Worm (Caenorhabditis elegans) whole organism, young adult: ENCODE measurements around the gene riok-3.

Source experiments
- B0035.1 ChIP-seq: sonication (generic microtip); optimal IDR thresholded peaks from 2 replicates; lab custom pipeline; 2016; ENCODE audit warnings: missing genetic modification characterization, mild to moderate bottlenecking, missing compliant biosample characterization, missing genotype, missing genetic modification reagents
- B0336.3 ChIP-seq: fragments of 200-800 bp; sonication (Bioruptor generic); IDR thresholded peaks from 2 replicates; pipeline ENCODE4 v1.3.6; 2022; ENCODE audit warnings: missing genetic modification characterization, missing compliant biosample characterization
- C17E4.6 ChIP-seq: fragments of 200-800 bp; sonication (Bioruptor generic); IDR thresholded peaks from 2 replicates; pipeline ENCODE4 v1.3.6; 2022; ENCODE audit warnings: missing genetic modification reagents, missing genetic modification characterization, missing compliant biosample characterization
- F10E7.11 ChIP-seq: sonication (generic microtip); optimal IDR thresholded peaks from 2 replicates; lab custom pipeline; 2017; ENCODE audit warnings: mild to moderate bottlenecking, missing genetic modification characterization, moderate library complexity, missing compliant biosample characterization
- F55B11.4 ChIP-seq: sonication (generic microtip); optimal IDR thresholded peaks from 2 replicates; lab custom pipeline; 2016; ENCODE audit warnings: missing compliant biosample characterization, missing genetic modification characterization, borderline replicate concordance; ENCODE audit not compliant: insufficient read depth
- K11D2.4 ChIP-seq: fragments of 200-800 bp; sonication (Bioruptor generic); IDR thresholded peaks from 2 replicates; pipeline ENCODE4 v1.3.6; 2022; ENCODE audit warnings: missing genetic modification reagents, missing genetic modification characterization, missing compliant biosample characterization
- Y53F4B.3 ChIP-seq: fragments of 200-800 bp; sonication (Bioruptor generic); IDR thresholded peaks from 2 replicates; pipeline ENCODE4 v1.3.6; 2022; ENCODE audit warnings: missing genetic modification reagents, missing genetic modification characterization, missing compliant biosample characterization
- Y56A3A.18 ChIP-seq: fragments of 200-800 bp; sonication (Bioruptor generic); IDR thresholded peaks from 2 replicates; pipeline ENCODE4 v1.3.6; 2022; ENCODE audit warnings: missing genetic modification reagents, missing genetic modification characterization, missing compliant biosample characterization
- Y67H2A.10 ChIP-seq: fragments of 200-800 bp; sonication (Bioruptor generic); conservative IDR thresholded peaks from 2 replicates; pipeline ENCODE4 v1.3.6; 2022; ENCODE audit warnings: missing genetic modification reagents, missing genetic modification characterization, missing compliant biosample characterization
- Y79H2A.3 ChIP-seq: fragments of 200-800 bp; sonication (Bioruptor generic); conservative IDR thresholded peaks from 2 replicates; pipeline ENCODE4 v1.3.6; 2022; ENCODE audit warnings: missing genetic modification reagents, missing genetic modification characterization, missing compliant biosample characterization
- Y95B8A.8 ChIP-seq: fragments of 200-800 bp; sonication (Bioruptor generic); IDR thresholded peaks from 2 replicates; pipeline ENCODE4 v1.3.6; 2022; ENCODE audit warnings: missing genetic modification reagents, missing genetic modification characterization, missing compliant biosample characterization
- ZK185.1 ChIP-seq: sonication (generic microtip); optimal IDR thresholded peaks from 2 replicates; lab custom pipeline; 2016; ENCODE audit warnings: mild to moderate bottlenecking, missing genetic modification characterization, missing compliant biosample characterization; ENCODE audit not compliant: poor library complexity, severe bottlenecking
- akir-1 ChIP-seq: fragments of 200-800 bp; sonication (Bioruptor generic); optimal IDR thresholded peaks from 2 replicates; lab custom pipeline; 2018; ENCODE audit warnings: mild to moderate bottlenecking, missing genetic modification characterization, moderate library complexity, missing compliant biosample characterization
- ama-1 ChIP-seq, 3 experiments: fragments of 150-350 bp in 1 of 3; sonication (generic microtip) in 2 of 3; optimal IDR thresholded peaks; 2 replicates each; lab custom pipeline; 2014 to 2018; ENCODE audit warnings: missing biosample characterization in 2 of 3, missing genetic modification characterization in 2 of 3, missing genetic modification reagents in 2 of 3
- aptf-3 ChIP-seq: fragments of 200-800 bp; sonication (Bioruptor generic); IDR thresholded peaks from 2 replicates; pipeline ENCODE4 v1.3.6; 2022; ENCODE audit warnings: missing genetic modification characterization, missing compliant biosample characterization
- attf-5 ChIP-seq: fragments of 200-800 bp; sonication (Bioruptor generic); optimal IDR thresholded peaks from 2 replicates; lab custom pipeline; 2018; ENCODE audit warnings: mild to moderate bottlenecking, missing genetic modification characterization, missing compliant biosample characterization
- attf-6 ChIP-seq: fragments of 200-800 bp; sonication (Bioruptor generic); IDR thresholded peaks from 2 replicates; pipeline ENCODE4 v1.3.6; 2022; ENCODE audit warnings: missing genetic modification reagents, missing genetic modification characterization, missing compliant biosample characterization
- cebp-2 ChIP-seq: fragments of 200-800 bp; sonication (Bioruptor generic); IDR thresholded peaks from 2 replicates; pipeline ENCODE4 v1.3.6; 2022; ENCODE audit warnings: missing genetic modification characterization, missing compliant biosample characterization
- ceh-27 ChIP-seq: fragments of 200-800 bp; sonication (Bioruptor generic); optimal IDR thresholded peaks from 2 replicates; lab custom pipeline; 2018; ENCODE audit warnings: mild to moderate bottlenecking, missing genetic modification characterization, moderate library complexity, missing compliant biosample characterization
- die-1 ChIP-seq: sonication (generic microtip); optimal IDR thresholded peaks from 2 replicates; lab custom pipeline; 2016; ENCODE audit warnings: missing genotype, mild to moderate bottlenecking, missing genetic modification characterization, missing compliant biosample characterization
- dpl-1 ChIP-seq: fragments of 150-350 bp; optimal IDR thresholded peaks from 2 replicates; lab custom pipeline; 2014; ENCODE audit warnings: missing biosample characterization, missing genetic modification reagents, missing genetic modification characterization
- ekl-4 ChIP-seq: fragments of 200-800 bp; sonication (Bioruptor generic); IDR thresholded peaks from 2 replicates; pipeline ENCODE4 v1.3.6; 2022; ENCODE audit warnings: missing genetic modification reagents, missing genetic modification characterization, missing compliant biosample characterization
- hlh-26 ChIP-seq: fragments of 200-800 bp; sonication (Bioruptor generic); conservative IDR thresholded peaks from 2 replicates; pipeline ENCODE4 v1.3.6; 2022; ENCODE audit warnings: missing genetic modification reagents, missing genetic modification characterization, missing compliant biosample characterization
- hsf-1 ChIP-seq: fragments of 200-800 bp; sonication (Bioruptor generic); IDR thresholded peaks from 2 replicates; pipeline ENCODE4 v1.3.6; 2022; ENCODE audit warnings: missing genetic modification reagents, missing genetic modification characterization, missing compliant biosample characterization
- let-526 ChIP-seq: fragments of 200-800 bp; sonication (Bioruptor generic); IDR thresholded peaks from 2 replicates; pipeline ENCODE4 v1.3.6; 2022; ENCODE audit warnings: missing genetic modification reagents, missing genetic modification characterization, missing compliant biosample characterization
- let-607 ChIP-seq, 2 experiments: fragments of 200-800 bp in 1 of 2; sonication (Bioruptor generic) in 1 of 2; sonication (generic microtip) in 1 of 2; optimal IDR thresholded peaks; 2 replicates each; lab custom pipeline; 2016 to 2018; ENCODE audit warnings: mild to moderate bottlenecking in 2 of 2, missing compliant biosample characterization in 2 of 2, missing genetic modification characterization in 2 of 2, moderate library complexity in 2 of 2, missing genotype in 1 of 2
- lin-26 ChIP-seq: fragments of 200-800 bp; sonication (Bioruptor generic); IDR thresholded peaks from 2 replicates; pipeline ENCODE4 v1.3.6; 2022; ENCODE audit warnings: missing genetic modification reagents, missing genetic modification characterization, missing compliant biosample characterization
- lir-1 ChIP-seq: fragments of 200-800 bp; sonication (Bioruptor generic); conservative IDR thresholded peaks from 2 replicates; pipeline ENCODE4 v1.3.6; 2022; ENCODE audit warnings: missing genetic modification reagents, missing genetic modification characterization, missing compliant biosample characterization
- madf-8 ChIP-seq: fragments of 200-800 bp; sonication (Bioruptor generic); conservative IDR thresholded peaks from 2 replicates; pipeline ENCODE4 v1.3.6; 2022; ENCODE audit warnings: missing genetic modification reagents, missing genetic modification characterization, missing compliant biosample characterization
- mel-28 ChIP-seq: sonication (generic microtip); optimal IDR thresholded peaks from 2 replicates; lab custom pipeline; 2016; ENCODE audit warnings: borderline replicate concordance, mild to moderate bottlenecking, missing genetic modification characterization, missing compliant biosample characterization
- mxl-1 ChIP-seq: sonication (generic microtip); optimal IDR thresholded peaks from 2 replicates; lab custom pipeline; 2016; ENCODE audit warnings: missing genetic modification characterization, missing compliant biosample characterization
- nfya-2 ChIP-seq: fragments of 200-800 bp; sonication (Bioruptor generic); IDR thresholded peaks from 2 replicates; pipeline ENCODE4 v1.3.6; 2022; ENCODE audit warnings: missing genetic modification reagents, missing genetic modification characterization, missing compliant biosample characterization
- nfyb-1 ChIP-seq: fragments of 200-800 bp; sonication (Bioruptor generic); IDR thresholded peaks from 2 replicates; pipeline ENCODE4 v1.3.6; 2022; ENCODE audit warnings: missing genetic modification reagents, missing genetic modification characterization, missing compliant biosample characterization
- pha-4 ChIP-seq: fragments of 150-350 bp; sonication (generic microtip); optimal IDR thresholded peaks from 2 replicates; lab custom pipeline; 2014; ENCODE audit warnings: missing biosample characterization, missing genetic modification reagents, missing genetic modification characterization
- rcor-1 ChIP-seq: fragments of 200-800 bp; sonication (Bioruptor generic); IDR thresholded peaks from 2 replicates; pipeline ENCODE4 v1.3.6; 2022; ENCODE audit warnings: missing genetic modification reagents, missing genetic modification characterization, missing compliant biosample characterization
- snpc-1.1 ChIP-seq: sonication (generic microtip); optimal IDR thresholded peaks from 2 replicates; lab custom pipeline; 2017; ENCODE audit warnings: missing genetic modification characterization, mild to moderate bottlenecking, missing compliant biosample characterization, antibody characterized with exemption, moderate library complexity, missing genotype, missing genetic modification reagents; ENCODE audit not compliant: insufficient read depth
- snpc-4 ChIP-seq, 5 experiments: fragments of 150-350 bp in 1 of 5; sonication (generic microtip) in 4 of 5; optimal IDR thresholded peaks; 2 replicates each; lab custom pipeline; 2014 to 2018; ENCODE audit warnings: missing genetic modification characterization in 5 of 5, missing biosample characterization in 3 of 5, antibody characterized with exemption in 2 of 5, mild to moderate bottlenecking in 2 of 5, missing compliant biosample characterization in 2 of 5, missing genotype in 2 of 5, moderate library complexity in 2 of 5, missing genetic modification reagents in 1 of 5
- tbp1 ChIP-seq: fragments of 200-800 bp; sonication (Bioruptor generic); optimal IDR thresholded peaks from 2 replicates; lab custom pipeline; 2018; ENCODE audit warnings: mild to moderate bottlenecking, missing genetic modification characterization, missing compliant biosample characterization
- tlf-1 ChIP-seq: fragments of 200-800 bp; sonication (Bioruptor generic); optimal IDR thresholded peaks from 2 replicates; lab custom pipeline; 2018; ENCODE audit warnings: mild to moderate bottlenecking, missing genetic modification characterization, missing compliant biosample characterization
- zim-3 ChIP-seq: sonication (generic microtip); optimal IDR thresholded peaks from 2 replicates; lab custom pipeline; 2017; ENCODE audit warnings: mild to moderate bottlenecking, missing genetic modification characterization, moderate library complexity, missing compliant biosample characterization
- ztf-22 ChIP-seq: fragments of 200-800 bp; sonication (Bioruptor generic); optimal IDR thresholded peaks from 2 replicates; lab custom pipeline; 2018; ENCODE audit warnings: mild to moderate bottlenecking, missing genetic modification characterization, moderate library complexity, missing compliant biosample characterization
- ztf-25 ChIP-seq: fragments of 200-800 bp; sonication (Bioruptor generic); IDR thresholded peaks from 2 replicates; pipeline ENCODE4 v1.3.6; 2022; ENCODE audit warnings: missing genetic modification reagents, missing genetic modification characterization, missing compliant biosample characterization
- ztf-26 ChIP-seq: sonication (generic microtip); optimal IDR thresholded peaks from 2 replicates; lab custom pipeline; 2017; ENCODE audit warnings: missing genetic modification characterization, missing compliant biosample characterization

The riok-3 gene

ce11 chrIII:9824330-9824934, 19.6 kb upstream of the riok-3 start, which contains the start of gene lin-52 (continued):
- TF ChIP-seq mel-28 (tag; lab: Kevin White, UChicago) (no peak), Y95B8A.8 (peak; percentile 52; the same call in 1 of the 2 replicates), ama-1 (optimal IDR thresholded peaks at IDR 0.05; lab: Kevin White, UChicago) (peak; percentile 79), ama-1 (GFP tag; optimal IDR thresholded peaks at IDR 0.05; lab: Kevin White, UChicago) (peak in 1 of 2 experiments; percentile 8), die-1 (tag; lab: Kevin White, UChicago) (no peak), aptf-3 (GFP tag; lab: Robert Waterston, UW) (no peak), akir-1 (GFP tag; lab: Kevin White, UChicago) (no peak), snpc-4 (GFP tag; optimal IDR thresholded peaks at IDR 0.05; lab: Kevin White, UChicago) (no peak), snpc-4 (tag; optimal IDR thresholded peaks at IDR 0.05; lab: Kevin White, UChicago) (no peak), ztf-25 (GFP tag; lab: Robert Waterston, UW) (no peak), tbp1 (peak; percentile 11), ekl-4 (GFP tag; lab: Robert Waterston, UW) (peak; percentile 35), snpc-1.1 (tag; lab: Kevin White, UChicago) (no peak), ztf-26 (peak; percentile 46), nfyb-1 (0 out of 2 replicates have a peak, but pooled peaks have one; percentile 58), nfya-2 (GFP tag; lab: Robert Waterston, UW) (no peak), ZK185.1 (tag; lab: Kevin White, UChicago) (peak; percentile 69), dpl-1 (GFP tag; lab: Kevin White, UChicago) (no peak), ceh-27 (GFP tag; lab: Kevin White, UChicago) (no peak), pha-4 (tag; lab: Kevin White, UChicago) (no peak), rcor-1 (GFP tag; lab: Robert Waterston, UW) (peak; percentile 18; the same call in 1 of the 2 replicates), F55B11.4 (tag; lab: Kevin White, UChicago) (no peak), lir-1 (GFP tag; lab: Robert Waterston, UW) (no peak), tlf-1 (GFP tag; lab: Kevin White, UChicago) (peak; percentile 82), hsf-1 (GFP tag; lab: Robert Waterston, UW) (peak; percentile 71; the same call in 1 of the 2 replicates), Y67H2A.10 (GFP tag; lab: Robert Waterston, UW) (no peak), C17E4.6 (no peak), attf-6 (GFP tag; lab: Robert Waterston, UW) (no peak; the same call in 1 of the 2 replicates), Y53F4B.3 (GFP tag; lab: Robert Waterston, UW) (no peak)

ce11 chrIII:9823748-9824147, 18.9 kb upstream of the riok-3 start:
- TF ChIP-seq B0035.1 (tag; lab: Kevin White, UChicago) (no peak), Y79H2A.3 (no peak), Y56A3A.18 (GFP tag; lab: Robert Waterston, UW) (no peak), let-607 (tag; optimal IDR thresholded peaks at IDR 0.05; lab: Kevin White, UChicago) (no peak), B0336.3 (GFP tag; lab: Robert Waterston, UW) (no peak), let-526 (GFP tag; lab: Robert Waterston, UW) (no peak), hlh-26 (GFP tag; lab: Robert Waterston, UW) (no peak), lin-26 (GFP tag; lab: Robert Waterston, UW) (no peak), cebp-2 (GFP tag; lab: Robert Waterston, UW) (no peak), K11D2.4 (no peak), attf-5 (GFP tag; lab: Kevin White, UChicago) (no peak), madf-8 (GFP tag; lab: Robert Waterston, UW) (no peak), zim-3 (tag; lab: Kevin White, UChicago) (no peak), dpl-1 (GFP tag; lab: Kevin White, UChicago) (no peak), F10E7.11 (tag; lab: Kevin White, UChicago) (no peak), mel-28 (tag; lab: Kevin White, UChicago) (no peak), nfyb-1 (no peak), mxl-1 (tag; lab: Kevin White, UChicago) (no peak), ztf-22 (GFP tag; lab: Kevin White, UChicago) (no peak)
